Worm (Caenorhabditis elegans) whole organism, L4 larva: ENCODE data around the gene nhr-123.

Experiments
- D1046.2 ChIP-seq: fragments of 200-800 bp; sonication (Bioruptor generic); IDR thresholded peaks from 2 replicates; pipeline ENCODE4 v1.3.6; 2022; ENCODE audit warnings: missing genetic modification characterization, missing compliant biosample characterization
- F26F4.8 ChIP-seq: fragments of 200-800 bp; sonication (Bioruptor generic); conservative IDR thresholded peaks from 2 replicates; pipeline ENCODE4 v1.3.6; 2022; ENCODE audit warnings: missing genetic modification characterization, missing compliant biosample characterization
- F37D6.2 ChIP-seq: sonication (generic microtip); optimal IDR thresholded peaks from 2 replicates; lab custom pipeline; 2016; ENCODE audit warnings: mild to moderate bottlenecking, missing genetic modification characterization, missing compliant biosample characterization
- T26A8.4 ChIP-seq: fragments of 200-800 bp; sonication (Bioruptor generic); IDR thresholded peaks from 2 replicates; pipeline ENCODE4 v1.3.6; 2022; ENCODE audit warnings: missing genetic modification characterization, missing compliant biosample characterization
- Y105C5A.15 ChIP-seq: fragments of 200-800 bp; sonication (Bioruptor generic); IDR thresholded peaks from 2 replicates; pipeline ENCODE4 v1.3.6; 2022; ENCODE audit warnings: missing genetic modification characterization, missing compliant biosample characterization
- Y75B8A.6 ChIP-seq: fragments of 200-800 bp; sonication (Bioruptor generic); IDR thresholded peaks from 2 replicates; pipeline ENCODE4 v1.3.6; 2022; ENCODE audit warnings: missing genetic modification reagents, missing genetic modification characterization, missing compliant biosample characterization
- ZK337.2 ChIP-seq: fragments of 200-800 bp; sonication (Bioruptor generic); IDR thresholded peaks from 2 replicates; pipeline ENCODE4 v1.3.6; 2022; ENCODE audit warnings: missing genetic modification reagents, missing genetic modification characterization, missing compliant biosample characterization
- ZK546.5 ChIP-seq, 2 experiments: sonication (generic microtip); optimal IDR thresholded peaks; 2 replicates each; lab custom pipeline; 2017; ENCODE audit warnings: missing biosample characterization in 2 of 2, missing genetic modification characterization in 2 of 2
- aha-1 ChIP-seq: fragments of 150-350 bp; peaks from one replicate; lab custom pipeline; 2014; ENCODE audit warnings: missing biosample characterization, missing genetic modification characterization
- ceh-20 ChIP-seq: fragments of 200-800 bp; sonication (Bioruptor generic); IDR thresholded peaks from 2 replicates; pipeline ENCODE4 v1.3.6; 2022; ENCODE audit warnings: missing genetic modification reagents, missing genetic modification characterization, missing compliant biosample characterization
- cey-2 ChIP-seq: sonication (generic microtip); optimal IDR thresholded peaks from 3 replicates; lab custom pipeline; 2017; ENCODE audit warnings: missing genetic modification characterization, mild to moderate bottlenecking, missing compliant biosample characterization, antibody characterized with exemption, borderline replicate concordance; ENCODE audit not compliant: insufficient read depth
- daf-19 ChIP-seq: fragments of 200-800 bp; sonication (Bioruptor generic); conservative IDR thresholded peaks from 2 replicates; pipeline ENCODE4 v1.3.6; 2022; ENCODE audit warnings: missing genetic modification characterization, missing compliant biosample characterization
- daf-8 ChIP-seq: fragments of 200-800 bp; sonication (Bioruptor generic); IDR thresholded peaks from 2 replicates; pipeline ENCODE4 v1.3.6; 2022; ENCODE audit warnings: missing genetic modification characterization, missing compliant biosample characterization
- dmd-6 ChIP-seq: fragments of 200-800 bp; sonication (Bioruptor generic); IDR thresholded peaks from 2 replicates; pipeline ENCODE4 v1.3.6; 2022; ENCODE audit warnings: missing genetic modification reagents, missing genetic modification characterization, missing compliant biosample characterization
- egl-27 ChIP-seq: sonication (generic microtip); optimal IDR thresholded peaks from 3 replicates; lab custom pipeline; 2017; ENCODE audit warnings: missing biosample characterization, missing genetic modification reagents, missing genetic modification characterization
- fos-1 ChIP-seq: fragments of 150-350 bp; optimal IDR thresholded peaks from 2 replicates; lab custom pipeline; 2014; ENCODE audit warnings: missing biosample characterization, missing genetic modification characterization
- gei-8 ChIP-seq: fragments of 200-800 bp; sonication (Bioruptor generic); optimal IDR thresholded peaks from 2 replicates; lab custom pipeline; 2018; ENCODE audit warnings: mild to moderate bottlenecking, missing genetic modification characterization, missing compliant biosample characterization
- hif-1 ChIP-seq, 2 experiments: sonication (generic microtip); optimal IDR thresholded peaks; 2 replicates each; lab custom pipeline; 2016 to 2017; ENCODE audit warnings: missing compliant biosample characterization in 2 of 2, missing genetic modification characterization in 2 of 2, missing genetic modification reagents in 2 of 2, missing genotype in 2 of 2, mild to moderate bottlenecking in 1 of 2
- hlh-11 ChIP-seq: fragments of 200-800 bp; sonication (Bioruptor generic); optimal IDR thresholded peaks from 2 replicates; lab custom pipeline; 2018; ENCODE audit warnings: mild to moderate bottlenecking, missing genetic modification characterization, missing compliant biosample characterization
- lim-7 ChIP-seq: fragments of 200-800 bp; sonication (Bioruptor generic); IDR thresholded peaks from 2 replicates; pipeline ENCODE4 v1.3.6; 2022; ENCODE audit warnings: missing genetic modification characterization, missing compliant biosample characterization
- mdl-1 ChIP-seq, 2 experiments: fragments of 150-350 bp in 1 of 2; sonication (generic microtip) in 1 of 2; optimal IDR thresholded peaks; 2 replicates each; lab custom pipeline; 2014 to 2017; ENCODE audit warnings: missing biosample characterization in 2 of 2, missing genetic modification characterization in 2 of 2
- mes-2 ChIP-seq: sonication (generic microtip); optimal IDR thresholded peaks from 2 replicates; lab custom pipeline; 2016; ENCODE audit warnings: missing genotype, mild to moderate bottlenecking, missing genetic modification characterization, missing compliant biosample characterization; ENCODE audit not compliant: poor library complexity, severe bottlenecking
- mxl-2 ChIP-seq: fragments of 200-800 bp; sonication (Bioruptor generic); conservative IDR thresholded peaks from 2 replicates; pipeline ENCODE4 v1.3.6; 2022; ENCODE audit warnings: missing genetic modification reagents, missing genetic modification characterization, missing compliant biosample characterization
- nhr-42 ChIP-seq: fragments of 200-800 bp; sonication (Bioruptor generic); IDR thresholded peaks from 2 replicates; pipeline ENCODE4 v1.3.6; 2022; ENCODE audit warnings: missing genetic modification characterization, missing compliant biosample characterization
- nhr-77 ChIP-seq: fragments of 150-350 bp; optimal IDR thresholded peaks from 2 replicates; lab custom pipeline; 2014; ENCODE audit warnings: missing biosample characterization, missing genetic modification characterization
- set-16 ChIP-seq: fragments of 200-800 bp; sonication (Bioruptor generic); IDR thresholded peaks from 2 replicates; pipeline ENCODE4 v1.3.6; 2022; ENCODE audit warnings: missing genetic modification reagents, missing genetic modification characterization, missing compliant biosample characterization
- snpc-1.2 ChIP-seq: fragments of 200-800 bp; sonication (Bioruptor generic); IDR thresholded peaks from 2 replicates; pipeline ENCODE4 v1.3.6; 2022; ENCODE audit warnings: missing genetic modification reagents, missing genetic modification characterization, missing compliant biosample characterization
- snpc-4 ChIP-seq: fragments of 150-350 bp; optimal IDR thresholded peaks from 2 replicates; lab custom pipeline; 2014; ENCODE audit warnings: missing biosample characterization, missing genetic modification characterization
- spr-1 ChIP-seq: sonication (generic microtip); optimal IDR thresholded peaks from 2 replicates; lab custom pipeline; 2016; ENCODE audit warnings: mild to moderate bottlenecking, missing genetic modification characterization, missing compliant biosample characterization
- tra-1 ChIP-seq: fragments of 200-800 bp; sonication (Bioruptor generic); IDR thresholded peaks from 2 replicates; pipeline ENCODE4 v1.3.6; 2022; ENCODE audit warnings: missing genetic modification reagents, missing genetic modification characterization, missing compliant biosample characterization
- unc-62 ChIP-seq, 3 experiments: fragments of 150-350 bp in 1 of 3; sonication (generic microtip); optimal IDR thresholded peaks in 2 of 3; peaks in 1 of 3; 1 replicate in 1 of 3; 2 replicates in 2 of 3; lab custom pipeline; 2014 to 2017; ENCODE audit warnings: missing biosample characterization in 3 of 3, missing genetic modification characterization in 3 of 3, missing genetic modification reagents in 3 of 3, missing genotype in 1 of 3
- zag-1 ChIP-seq: fragments of 150-350 bp; optimal IDR thresholded peaks from 2 replicates; lab custom pipeline; 2014; ENCODE audit warnings: missing biosample characterization, missing genetic modification characterization
- zfp-2 ChIP-seq: sonication (generic microtip); optimal IDR thresholded peaks from 2 replicates; lab custom pipeline; 2016; ENCODE audit warnings: mild to moderate bottlenecking, missing genetic modification characterization, missing compliant biosample characterization
- ztf-11 ChIP-seq: fragments of 150-350 bp; optimal IDR thresholded peaks from 2 replicates; lab custom pipeline; 2014; ENCODE audit warnings: missing biosample characterization, missing genetic modification characterization

The nhr-123 gene

DNA sequence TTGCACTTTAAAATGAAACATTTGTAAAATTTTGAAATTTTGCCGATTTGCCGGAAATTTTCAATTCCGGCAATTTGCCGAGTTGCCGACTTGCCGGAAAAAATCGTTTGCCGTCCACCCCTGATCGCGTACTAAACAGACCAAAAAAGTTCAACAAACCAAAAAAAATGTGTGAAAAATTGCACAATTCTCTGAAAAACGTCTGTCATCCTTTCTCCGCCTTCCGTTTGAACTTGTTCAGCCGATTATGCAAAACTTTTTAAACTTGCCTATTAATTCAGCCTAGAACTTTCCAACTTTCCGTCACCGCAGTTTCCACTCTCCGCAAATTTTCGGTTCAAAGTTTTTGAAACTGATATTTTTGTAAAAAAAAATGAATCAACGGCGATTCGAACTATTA lies 27.1 kb upstream of the nhr-123 start, which contains the start of gene B0554.5:
Gene B0554.5 (plus strand): TSS at position 301 of the 400 bp plus-strand sequence.
- no peak for TF ChIP-seq dmd-6 (GFP tag; lab: Robert Waterston, UW)
- TF ChIP-seq F37D6.2 (tag; lab: Kevin White, UChicago) = no peak
- no peak for TF ChIP-seq cey-2 (tag; lab: Kevin White, UChicago)
- no peak for TF ChIP-seq hlh-11
- no peak for TF ChIP-seq mes-2 (tag; lab: Kevin White, UChicago)
- TF ChIP-seq F26F4.8 (GFP tag; lab: Robert Waterston, UW) = no peak
- TF ChIP-seq egl-27 = no peak
- no peak for TF ChIP-seq snpc-4 (tag; lab: Kevin White, UChicago)
- TF ChIP-seq tra-1 (GFP tag; lab: Robert Waterston, UW) = no peak
- no peak for TF ChIP-seq ZK337.2 (GFP tag; lab: Robert Waterston, UW)
- TF ChIP-seq ZK546.5 (tag; optimal IDR thresholded peaks at IDR 0.05; lab: Kevin White, UChicago) = no peak
- TF ChIP-seq nhr-42 (GFP tag; lab: Robert Waterston, UW) = no peak
- TF ChIP-seq, all 104 proteins: peak for 0

DNA sequence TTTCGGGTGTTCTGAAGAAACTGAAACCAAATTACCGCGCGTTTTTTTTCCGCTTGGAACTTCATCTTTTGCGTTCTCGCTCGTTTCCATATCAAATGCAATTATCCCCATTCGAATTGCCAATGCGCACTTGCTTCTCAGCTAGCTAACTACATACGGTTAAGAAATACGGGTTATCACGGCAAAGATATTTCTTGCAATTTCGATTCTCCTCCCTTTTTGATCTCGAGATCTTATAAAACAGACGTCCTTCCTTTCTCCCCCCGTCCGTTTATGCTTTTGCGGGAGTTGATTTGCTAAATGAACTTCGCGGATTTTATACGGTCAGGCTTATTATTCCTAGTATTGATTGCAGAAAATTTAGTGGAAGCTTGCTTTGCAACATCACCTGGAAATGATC lies 22.4 kb upstream of the nhr-123 start, which contains the start of gene B0554.4:
Gene B0554.4 (plus strand): TSS at position 301 of the 400 bp plus-strand sequence.
- TF ChIP-seq hif-1 (tag; optimal IDR thresholded peaks at IDR 0.05; lab: Kevin White, UChicago) (no peak), unc-62 (GFP tag; optimal IDR thresholded peaks at IDR 0.05 in 1 of 2; lab: Kevin White, UChicago) (peak in 1 of 2 experiments; percentile 75), unc-62 (tag; optimal IDR thresholded peaks at IDR 0.05; lab: Kevin White, UChicago) (no peak)

DNA sequence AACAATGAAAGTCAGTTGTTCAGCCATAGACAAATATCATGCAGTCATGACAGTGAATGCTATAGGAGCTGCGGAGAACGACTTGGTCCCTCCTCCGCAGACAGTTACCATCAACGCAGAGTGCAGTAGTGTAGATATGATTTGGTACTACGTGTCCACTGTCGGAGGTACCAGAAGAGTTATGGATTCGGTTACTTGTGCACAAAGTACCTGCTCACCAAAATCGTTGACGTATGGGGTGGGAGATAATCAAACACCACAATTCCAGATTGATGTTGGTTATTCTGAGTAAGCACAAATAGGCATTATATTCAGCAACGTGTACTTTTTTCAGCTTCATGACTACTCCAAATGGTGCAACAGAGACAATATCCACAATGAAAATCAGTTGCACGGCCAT lies 18.3 kb upstream of the nhr-123 start:
- TF ChIP-seq unc-62 (GFP tag; optimal IDR thresholded peaks at IDR 0.05 in 1 of 2; lab: Kevin White, UChicago) = peak in 1 of 2 experiments; percentile 94
- TF ChIP-seq unc-62 (tag; optimal IDR thresholded peaks at IDR 0.05; lab: Kevin White, UChicago) = no peak
- TF ChIP-seq spr-1 (tag; lab: Kevin White, UChicago) = no peak
- TF ChIP-seq ztf-11 (tag; lab: Kevin White, UChicago) = no peak

DNA sequence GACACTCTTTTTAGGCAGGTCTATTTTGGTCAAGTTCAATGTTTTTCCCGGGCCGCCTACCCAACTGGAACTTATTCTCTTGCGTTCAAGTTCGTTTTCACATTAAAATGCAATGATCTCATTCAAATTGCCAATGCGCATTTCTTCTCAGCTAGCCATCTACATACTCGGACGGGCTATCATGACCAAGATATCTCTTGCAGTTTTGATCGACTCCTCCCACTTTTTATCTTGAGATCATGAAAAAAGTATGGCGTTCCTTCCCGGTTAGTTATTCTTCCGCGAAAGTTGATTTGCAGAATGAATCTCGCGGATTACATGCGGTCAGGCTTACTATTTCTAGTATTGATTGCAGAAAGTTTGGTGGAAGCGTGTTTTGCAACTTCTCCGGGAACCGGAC lies 17.4 kb upstream of the nhr-123 start, which contains the start of gene B0554.2:
Gene B0554.2 (plus strand): TSS at position 301 of the 400 bp plus-strand sequence.
- TF ChIP-seq Y75B8A.6 (GFP tag; lab: Robert Waterston, UW) (no peak), daf-8 (GFP tag; lab: Robert Waterston, UW) (no peak), snpc-1.2 (no peak), aha-1 (tag; lab: Kevin White, UChicago) (no peak), gei-8 (GFP tag; lab: Kevin White, UChicago) (no peak), nhr-77 (tag; lab: Kevin White, UChicago) (no peak), daf-19 (no peak), mdl-1 (tag; optimal IDR thresholded peaks at IDR 0.05; lab: Kevin White, UChicago) (no peak), set-16 (GFP tag; lab: Robert Waterston, UW) (no peak), Y105C5A.15 (GFP tag; lab: Robert Waterston, UW) (no peak), T26A8.4 (GFP tag; lab: Robert Waterston, UW) (no peak), zfp-2 (tag; lab: Kevin White, UChicago) (no peak), fos-1 (no peak), lim-7 (GFP tag; lab: Robert Waterston, UW) (no peak), D1046.2 (no peak), mxl-2 (GFP tag; lab: Robert Waterston, UW) (no peak), zag-1 (tag; lab: Kevin White, UChicago) (no peak), ceh-20 (GFP tag; lab: Robert Waterston, UW) (no peak)
